Worm (Caenorhabditis elegans) whole organism, L4 larva: ENCODE measurements around the gene egl-10.
"Not testable (repeated sequence)": the region's sequence is repeated elsewhere in the genome, so short reads cannot be mapped to it uniquely, and the experiment has no call there.

Experiments
- R02D3.7 ChIP-seq: fragments of 150-350 bp; sonication (generic microtip); optimal IDR thresholded peaks from 3 replicates; lab custom pipeline; 2014; ENCODE audit warnings: missing biosample characterization, missing genetic modification characterization
- ZK546.5 ChIP-seq, 2 experiments: sonication (generic microtip); optimal IDR thresholded peaks; 2 replicates each; lab custom pipeline; 2017; ENCODE audit warnings: missing biosample characterization in 2 of 2, missing genetic modification characterization in 2 of 2
- ces-1 ChIP-seq: fragments of 150-350 bp; sonication (generic microtip); optimal IDR thresholded peaks from 4 replicates; lab custom pipeline; 2014; ENCODE audit warnings: missing biosample characterization, missing genetic modification reagents, missing genetic modification characterization
- jun-1 ChIP-seq: fragments of 150-350 bp; optimal IDR thresholded peaks from 2 replicates; lab custom pipeline; 2014; ENCODE audit warnings: missing biosample characterization, missing genetic modification reagents, missing genetic modification characterization
- lsy-2 ChIP-seq, 2 experiments: fragments of 150-350 bp in 1 of 2; sonication (generic microtip) in 1 of 2; optimal IDR thresholded peaks; 2 replicates each; lab custom pipeline; 2014 to 2017; ENCODE audit warnings: missing biosample characterization in 2 of 2, missing genetic modification characterization in 2 of 2
- mxl-3 ChIP-seq: fragments of 200-800 bp; sonication (Bioruptor generic); optimal IDR thresholded peaks from 2 replicates; lab custom pipeline; 2018; ENCODE audit warnings: mild to moderate bottlenecking, missing genetic modification characterization, missing compliant biosample characterization
- tra-1 ChIP-seq: fragments of 200-800 bp; sonication (Bioruptor generic); IDR thresholded peaks from 2 replicates; pipeline ENCODE4 v1.3.6; 2022; ENCODE audit warnings: missing genetic modification reagents, missing genetic modification characterization, missing compliant biosample characterization
- unc-62 ChIP-seq, 3 experiments: fragments of 150-350 bp in 1 of 3; sonication (generic microtip); optimal IDR thresholded peaks in 2 of 3; peaks in 1 of 3; 1 replicate in 1 of 3; 2 replicates in 2 of 3; lab custom pipeline; 2014 to 2017; ENCODE audit warnings: missing biosample characterization in 3 of 3, missing genetic modification characterization in 3 of 3, missing genetic modification reagents in 3 of 3, missing genotype in 1 of 3
- zip-11 ChIP-seq: fragments of 200-800 bp; sonication (Bioruptor generic); IDR thresholded peaks from 2 replicates; pipeline ENCODE4 v1.3.6; 2022; ENCODE audit warnings: missing genetic modification characterization, missing compliant biosample characterization

- TF ChIP-seq zip-11 (GFP tag; lab: Robert Waterston, UW); ZK546.5 (tag; optimal IDR thresholded peaks at IDR 0.05; lab: Kevin White, UChicago); unc-62 (tag; optimal IDR thresholded peaks at IDR 0.05; lab: Kevin White, UChicago); tra-1 (GFP tag; lab: Robert Waterston, UW); R02D3.7 (tag; lab: Kevin White, UChicago); jun-1 (tag; lab: Kevin White, UChicago); lsy-2 (tag; optimal IDR thresholded peaks at IDR 0.05; lab: Kevin White, UChicago); ces-1 (GFP tag; lab: Kevin White, UChicago): not testable (repeated sequence)
- TF ChIP-seq mxl-3 (GFP tag; lab: Kevin White, UChicago) (peak; percentile 28), unc-62 (GFP tag; optimal IDR thresholded peaks at IDR 0.05 in 1 of 2; lab: Kevin White, UChicago) (peak in 1 of 2 experiments; percentile 87)
Measured at ce11 chrV:12509922-12510582, 47.2 kb upstream of the egl-10 start.
